Worm (Caenorhabditis elegans) whole organism, L3 larva: ENCODE data around the gene mrps-22.

Source experiments
- aly-2 ChIP-seq: fragments of 150-350 bp; optimal IDR thresholded peaks from 2 replicates; lab custom pipeline; 2014; ENCODE audit warnings: missing biosample characterization, missing genetic modification characterization
- ceh-82 ChIP-seq: fragments of 150-350 bp; optimal IDR thresholded peaks from 2 replicates; lab custom pipeline; 2014; ENCODE audit warnings: missing biosample characterization, missing genetic modification characterization
- egl-27 ChIP-seq: sonication (generic microtip); optimal IDR thresholded peaks from 4 replicates; lab custom pipeline; 2017; ENCODE audit warnings: missing biosample characterization, missing genetic modification reagents, missing genetic modification characterization
- elt-1 ChIP-seq: fragments of 150-350 bp; optimal IDR thresholded peaks from 2 replicates; lab custom pipeline; 2014; ENCODE audit warnings: missing biosample characterization, missing genetic modification characterization
- fkh-10 ChIP-seq: sonication (generic microtip); optimal IDR thresholded peaks from 2 replicates; lab custom pipeline; 2017; ENCODE audit warnings: missing biosample characterization, missing genetic modification reagents, missing genetic modification characterization
- nhr-12 ChIP-seq: fragments of 150-350 bp; optimal IDR thresholded peaks from 2 replicates; lab custom pipeline; 2014; ENCODE audit warnings: missing biosample characterization, missing genetic modification characterization
- nhr-237 ChIP-seq: fragments of 150-350 bp; optimal IDR thresholded peaks from 2 replicates; lab custom pipeline; 2014; ENCODE audit warnings: missing biosample characterization, missing genetic modification characterization
- nhr-76 ChIP-seq: fragments of 150-350 bp; sonication (generic microtip); optimal IDR thresholded peaks from 5 replicates; lab custom pipeline; 2014; ENCODE audit warnings: missing biosample characterization, missing genetic modification characterization
- nhr-77 ChIP-seq: fragments of 150-350 bp; optimal IDR thresholded peaks from 2 replicates; lab custom pipeline; 2014; ENCODE audit warnings: missing biosample characterization, missing genetic modification characterization
- sea-2 ChIP-seq: fragments of 150-350 bp; sonication (generic microtip); optimal IDR thresholded peaks from 4 replicates; lab custom pipeline; 2014; ENCODE audit warnings: missing biosample characterization, missing genetic modification reagents, missing genetic modification characterization
- snpc-4 ChIP-seq: fragments of 150-350 bp; optimal IDR thresholded peaks from 2 replicates; lab custom pipeline; 2014; ENCODE audit warnings: missing biosample characterization, missing genetic modification characterization
- ztf-11 ChIP-seq: fragments of 150-350 bp; optimal IDR thresholded peaks from 2 replicates; lab custom pipeline; 2014; ENCODE audit warnings: missing biosample characterization, missing genetic modification characterization

DNA sequence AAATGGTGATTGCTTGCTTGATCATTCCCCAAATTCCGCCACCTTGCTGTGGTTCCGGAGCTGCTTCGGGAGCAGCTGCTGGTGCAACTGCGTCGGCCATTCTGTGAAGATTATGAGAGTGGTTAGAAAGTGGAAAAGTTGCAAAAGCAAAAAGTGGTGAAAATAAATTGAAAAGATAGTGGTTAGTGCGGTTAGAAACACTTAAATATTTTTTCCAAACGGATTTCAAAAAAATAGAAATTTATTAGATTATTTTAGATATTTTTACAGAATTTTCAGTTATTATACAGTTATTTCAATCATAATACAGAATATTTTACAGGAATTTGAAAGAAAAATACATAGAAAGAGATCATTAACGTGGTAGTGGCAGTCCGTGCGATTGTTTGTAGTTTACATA lies 44.8 kb upstream of the mrps-22 start, which contains the start of gene R166.2:
- TF ChIP-seq aly-2 (tag; lab: Kevin White, UChicago) (no peak), elt-1 (tag; lab: Kevin White, UChicago) (no peak), fkh-10 (no peak), sea-2 (no peak), ceh-82 (no peak), ztf-11 (tag; lab: Kevin White, UChicago) (no peak), snpc-4 (tag; lab: Kevin White, UChicago) (no peak), nhr-237 (tag; lab: Kevin White, UChicago) (no peak), nhr-12 (tag; lab: Kevin White, UChicago) (no peak), egl-27 (no peak), nhr-77 (no peak), nhr-76 (tag; lab: Kevin White, UChicago) (no peak)
